Worm (Caenorhabditis elegans): Measurements from ENCODE around the gene K08H2.3.

The K08H2.3 gene

ce11 chrX:13248265-13248664 lies 11.1 kb downstream of the K08H2.3 start, which contains the start of gene K08H2.7:
Gene K08H2.7, minus strand, starts transcription at chrX:13248437.
- TF ChIP-seq nhr-23 (tag; optimal IDR thresholded peaks at IDR 0.05), result peak; percentile 20
- TF ChIP-seq nhr-43 (tag; optimal IDR thresholded peaks at IDR 0.05; ENCODE audit: poor library complexity, severe bottlenecking), result no peak
- peak; percentile 70 for TF ChIP-seq nhr-25 (tag; optimal IDR thresholded peaks at IDR 0.05)
- no peak for TF ChIP-seq ZK546.5 (tag; optimal IDR thresholded peaks at IDR 0.05)
- no peak for TF ChIP-seq hmg-11 (tag; optimal IDR thresholded peaks at IDR 0.05)
- TF ChIP-seq ceh-9 (tag; optimal IDR thresholded peaks at IDR 0.05), result no peak
- TF ChIP-seq elt-1 (tag; optimal IDR thresholded peaks at IDR 0.05), result peak; percentile 97

DNA sequence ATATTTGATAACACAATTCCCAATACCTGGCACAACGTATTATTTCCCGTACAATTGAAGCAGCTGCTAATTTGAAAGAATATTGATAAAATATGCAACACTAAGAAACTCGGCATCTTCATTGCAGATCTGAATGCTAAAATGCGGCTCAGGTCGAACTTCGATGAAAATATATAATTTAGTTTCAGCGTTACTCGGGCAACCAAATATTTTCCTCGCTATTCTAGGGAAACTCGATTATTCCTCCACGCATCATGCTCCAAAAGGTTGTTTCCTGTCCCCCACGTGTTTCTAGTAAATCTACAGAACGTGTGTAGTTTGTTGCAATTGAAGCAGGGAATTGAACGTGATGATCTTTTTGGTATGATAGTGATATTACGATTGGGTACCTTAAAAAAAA lies 11.9 kb downstream of the K08H2.3 start:
- TF ChIP-seq pha-4 (tag; optimal IDR thresholded peaks at IDR 0.05) (no peak), lsy-12 (tag; optimal IDR thresholded peaks at IDR 0.05) (no peak), unc-62 (GFP tag; optimal IDR thresholded peaks at IDR 0.05) (no peak), mml-1 (tag; optimal IDR thresholded peaks at IDR 0.05) (no peak), nfya-1 (tag; optimal IDR thresholded peaks at IDR 0.05; ENCODE audit: insufficient read depth) (no peak), ZK546.5 (tag; optimal IDR thresholded peaks at IDR 0.05) (no peak), ztf-4 (tag; optimal IDR thresholded peaks at IDR 0.05) (no peak), nhr-28 (tag; optimal IDR thresholded peaks at IDR 0.05) (no peak), nhr-12 (tag; optimal IDR thresholded peaks at IDR 0.05) (no peak), nhr-77 (tag; optimal IDR thresholded peaks at IDR 0.05) (no peak), tbx-2 (tag; optimal IDR thresholded peaks at IDR 0.05) (no peak), nhr-237 (tag; optimal IDR thresholded peaks at IDR 0.05) (no peak), nhr-25 (tag; optimal IDR thresholded peaks at IDR 0.05) (no peak), fkh-10 (GFP tag; optimal IDR thresholded peaks at IDR 0.05) (no peak)

DNA sequence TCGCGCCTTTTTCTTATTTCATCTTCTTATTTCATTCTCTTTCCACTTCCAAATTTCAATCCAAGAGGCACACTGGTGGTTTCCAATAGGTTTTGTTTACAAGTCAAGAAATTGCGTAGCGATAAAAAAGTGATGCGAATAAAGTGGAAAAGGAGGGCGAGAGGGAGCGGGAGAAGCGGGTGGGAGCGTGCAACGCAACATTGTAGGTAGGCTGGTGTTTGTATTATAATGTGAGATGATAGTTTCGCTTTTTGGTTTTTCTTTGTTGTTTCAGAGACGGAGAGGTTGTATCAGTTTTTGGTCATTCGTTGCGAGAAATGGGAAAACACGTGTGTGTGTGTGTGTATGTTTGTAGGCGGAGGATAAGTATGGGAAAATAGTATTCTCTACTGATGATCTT lies 13.0 kb downstream of the K08H2.3 start:
- TF ChIP-seq nhr-28 (tag; optimal IDR thresholded peaks at IDR 0.05) (no peak), R02D3.7 (tag; optimal IDR thresholded peaks at IDR 0.05) (no peak), sea-2 (GFP tag; optimal IDR thresholded peaks at IDR 0.05) (no peak), ceh-82 (tag; optimal IDR thresholded peaks at IDR 0.05) (no peak), nhr-43 (tag; optimal IDR thresholded peaks at IDR 0.05; ENCODE audit: poor library complexity, severe bottlenecking) (peak; percentile 55), snpc-4 (tag; optimal IDR thresholded peaks at IDR 0.05) (peak; percentile 5), nfya-1 (tag; optimal IDR thresholded peaks at IDR 0.05; ENCODE audit: insufficient read depth) (peak; percentile 34), pha-4 (tag; optimal IDR thresholded peaks at IDR 0.05) (peak; percentile 92), nhr-237 (tag; optimal IDR thresholded peaks at IDR 0.05) (no peak), mml-1 (tag; optimal IDR thresholded peaks at IDR 0.05) (no peak), mdl-1 (tag; optimal IDR thresholded peaks at IDR 0.05) (peak; percentile 56), pqm-1 (tag; optimal IDR thresholded peaks at IDR 0.05) (peak; percentile 80), lsy-12 (tag; optimal IDR thresholded peaks at IDR 0.05) (no peak), fos-1 (tag; optimal IDR thresholded peaks at IDR 0.05) (peak; percentile 36), nhr-23 (tag; optimal IDR thresholded peaks at IDR 0.05) (peak; percentile 72), nhr-25 (tag; optimal IDR thresholded peaks at IDR 0.05) (peak; percentile 82), tbx-2 (tag; optimal IDR thresholded peaks at IDR 0.05) (no peak), elt-2 (tag; optimal IDR thresholded peaks at IDR 0.05) (peak; percentile 79)

ce11 chrX:13251354-13251843 lies 14.2 kb downstream of the K08H2.3 start:
- TF ChIP-seq nhr-76 (tag; optimal IDR thresholded peaks at IDR 0.05) (no peak), ceh-82 (tag; optimal IDR thresholded peaks at IDR 0.05) (no peak), unc-39 (tag; optimal IDR thresholded peaks at IDR 0.05) (no peak), nhr-25 (tag; optimal IDR thresholded peaks at IDR 0.05) (peak; percentile 88), hmg-11 (tag; optimal IDR thresholded peaks at IDR 0.05) (peak; percentile 55), ztf-4 (tag; optimal IDR thresholded peaks at IDR 0.05) (peak; percentile 10), egl-5 (tag; optimal IDR thresholded peaks at IDR 0.05) (peak; percentile 44), mml-1 (tag; optimal IDR thresholded peaks at IDR 0.05) (no peak), elt-1 (tag; optimal IDR thresholded peaks at IDR 0.05) (peak; percentile 82), nhr-12 (tag; optimal IDR thresholded peaks at IDR 0.05) (no peak), nfya-1 (tag; optimal IDR thresholded peaks at IDR 0.05; ENCODE audit: insufficient read depth) (peak; percentile 71), nhr-237 (tag; optimal IDR thresholded peaks at IDR 0.05) (no peak), unc-62 (GFP tag; optimal IDR thresholded peaks at IDR 0.05) (no peak), nhr-23 (tag; optimal IDR thresholded peaks at IDR 0.05) (peak; percentile 71), aly-2 (tag; optimal IDR thresholded peaks at IDR 0.05) (no peak), ceh-9 (tag; optimal IDR thresholded peaks at IDR 0.05) (no peak), eor-1 (tag; optimal IDR thresholded peaks at IDR 0.05) (no peak), tbx-2 (tag; optimal IDR thresholded peaks at IDR 0.05) (peak; percentile 42), lsy-12 (tag; optimal IDR thresholded peaks at IDR 0.05) (peak; percentile 25), ama-1 (optimal IDR thresholded peaks at IDR 0.05) (peak; percentile 54), nhr-77 (tag; optimal IDR thresholded peaks at IDR 0.05) (no peak), mdl-1 (tag; optimal IDR thresholded peaks at IDR 0.05) (peak; percentile 87), ceh-16 (tag; optimal IDR thresholded peaks at IDR 0.05) (no peak), nhr-43 (tag; optimal IDR thresholded peaks at IDR 0.05; ENCODE audit: poor library complexity, severe bottlenecking) (peak; percentile 44), daf-12 (tag; optimal IDR thresholded peaks at IDR 0.05) (no peak), nhr-67 (tag; optimal IDR thresholded peaks at IDR 0.05) (no peak), ZK546.5 (tag; optimal IDR thresholded peaks at IDR 0.05) (no peak), nhr-28 (tag; optimal IDR thresholded peaks at IDR 0.05) (no peak), zag-1 (tag; optimal IDR thresholded peaks at IDR 0.05) (no peak), ztf-11 (tag; optimal IDR thresholded peaks at IDR 0.05) (no peak), R02D3.7 (tag; optimal IDR thresholded peaks at IDR 0.05) (no peak), skn-1 (tag; optimal IDR thresholded peaks at IDR 0.05) (no peak), snpc-4 (tag; optimal IDR thresholded peaks at IDR 0.05) (peak; percentile 53), fkh-2 (tag; optimal IDR thresholded peaks at IDR 0.05) (no peak), ceh-28 (tag; optimal IDR thresholded peaks at IDR 0.05) (no peak), pqm-1 (tag; optimal IDR thresholded peaks at IDR 0.05) (peak; percentile 0), pha-4 (tag; optimal IDR thresholded peaks at IDR 0.05) (peak; percentile 89), lin-15B (tag; optimal IDR thresholded peaks at IDR 0.05) (no peak)
